Worm (Caenorhabditis elegans) whole organism, mixed stage, embryonic: ENCODE results near the gene acdh-8.
A peak's percentile ranks its signal among the peaks of the same experiment; 100 is the strongest.

ENCODE experiments used
- M03D4.4 ChIP-seq: sonication (generic microtip); optimal IDR thresholded peaks from 2 replicates; lab custom pipeline; 2017; ENCODE audit warnings: mild to moderate bottlenecking, missing genetic modification characterization, missing compliant biosample characterization
- bed-3 ChIP-seq: fragments of 200-800 bp; sonication (Bioruptor generic); optimal IDR thresholded peaks from 3 replicates; lab custom pipeline; 2018; ENCODE audit warnings: mild to moderate bottlenecking, missing genetic modification characterization, moderate library complexity, missing compliant biosample characterization
- blmp-1 ChIP-seq: fragments of 150-350 bp; optimal IDR thresholded peaks from 2 replicates; lab custom pipeline; 2014; ENCODE audit warnings: missing biosample characterization, missing genetic modification characterization
- ceh-39 ChIP-seq: fragments of 150-350 bp; optimal IDR thresholded peaks from 2 replicates; lab custom pipeline; 2014; ENCODE audit warnings: missing biosample characterization, missing genetic modification characterization
- ceh-43 ChIP-seq: fragments of 200-800 bp; sonication (Bioruptor generic); optimal IDR thresholded peaks from 2 replicates; lab custom pipeline; 2018; ENCODE audit warnings: mild to moderate bottlenecking, missing genetic modification characterization, moderate library complexity, missing compliant biosample characterization
- ceh-83 ChIP-seq: fragments of 200-800 bp; sonication (Bioruptor generic); optimal IDR thresholded peaks from 2 replicates; lab custom pipeline; 2018; ENCODE audit warnings: mild to moderate bottlenecking, missing genetic modification characterization, missing compliant biosample characterization
- ces-1 ChIP-seq: fragments of 150-350 bp; optimal IDR thresholded peaks from 2 replicates; lab custom pipeline; 2014; ENCODE audit warnings: missing biosample characterization, missing genetic modification reagents, missing genetic modification characterization
- cnd-1 ChIP-seq: fragments of 200-800 bp; sonication (Bioruptor generic); optimal IDR thresholded peaks from 2 replicates; lab custom pipeline; 2018; ENCODE audit warnings: mild to moderate bottlenecking, missing genetic modification characterization, missing compliant biosample characterization
- drap-1 ChIP-seq: fragments of 200-800 bp; sonication (Bioruptor generic); optimal IDR thresholded peaks from 3 replicates; lab custom pipeline; 2018; ENCODE audit warnings: mild to moderate bottlenecking, missing genetic modification characterization, missing compliant biosample characterization
- elt-1 ChIP-seq: sonication (generic microtip); optimal IDR thresholded peaks from 2 replicates; lab custom pipeline; 2017; ENCODE audit warnings: missing genetic modification characterization, mild to moderate bottlenecking, missing compliant biosample characterization, antibody characterized with exemption, moderate library complexity, borderline replicate concordance; ENCODE audit not compliant: insufficient read depth
- elt-3 ChIP-seq: fragments of 150-350 bp; optimal IDR thresholded peaks from 2 replicates; lab custom pipeline; 2014; ENCODE audit warnings: missing biosample characterization, missing genetic modification characterization
- flh-1 ChIP-seq: fragments of 200-800 bp; sonication (Bioruptor generic); optimal IDR thresholded peaks from 2 replicates; lab custom pipeline; 2018; ENCODE audit warnings: mild to moderate bottlenecking, missing genetic modification characterization, moderate library complexity, missing compliant biosample characterization
- hlh-1 ChIP-seq: fragments of 150-350 bp; optimal IDR thresholded peaks from 2 replicates; lab custom pipeline; 2014; ENCODE audit warnings: missing biosample characterization, missing genetic modification reagents, missing genetic modification characterization
- lin-13 ChIP-seq: fragments of 150-350 bp; optimal IDR thresholded peaks from 2 replicates; lab custom pipeline; 2014; ENCODE audit warnings: missing biosample characterization, missing genetic modification characterization
- lin-32 ChIP-seq: fragments of 200-800 bp; sonication (Bioruptor generic); optimal IDR thresholded peaks from 2 replicates; lab custom pipeline; 2018; ENCODE audit warnings: mild to moderate bottlenecking, missing genetic modification characterization, missing compliant biosample characterization
- lsy-2 ChIP-seq: fragments of 150-350 bp; optimal IDR thresholded peaks from 2 replicates; lab custom pipeline; 2014; ENCODE audit warnings: missing biosample characterization, missing genetic modification characterization
- mep-1 ChIP-seq: fragments of 150-350 bp; optimal IDR thresholded peaks from 2 replicates; lab custom pipeline; 2017; ENCODE audit warnings: missing biosample characterization, missing genetic modification reagents, missing genetic modification characterization, inconsistent platforms
- mls-2 ChIP-seq: sonication (generic microtip); optimal IDR thresholded peaks from 2 replicates; lab custom pipeline; 2016; ENCODE audit warnings: mild to moderate bottlenecking, missing genetic modification characterization, moderate library complexity, missing compliant biosample characterization
- nhr-12 ChIP-seq: fragments of 150-350 bp; optimal IDR thresholded peaks from 2 replicates; lab custom pipeline; 2014; ENCODE audit warnings: missing biosample characterization, missing genetic modification characterization
- nhr-2 ChIP-seq: fragments of 150-350 bp; optimal IDR thresholded peaks from 2 replicates; lab custom pipeline; 2014; ENCODE audit warnings: missing biosample characterization, missing genetic modification characterization
- nhr-237 ChIP-seq: fragments of 150-350 bp; optimal IDR thresholded peaks from 2 replicates; lab custom pipeline; 2014; ENCODE audit warnings: missing biosample characterization, missing genetic modification characterization
- nhr-28 ChIP-seq: fragments of 150-350 bp; optimal IDR thresholded peaks from 2 replicates; lab custom pipeline; 2014; ENCODE audit warnings: missing biosample characterization, missing genetic modification characterization
- nhr-76 ChIP-seq: sonication (generic microtip); optimal IDR thresholded peaks from 2 replicates; lab custom pipeline; 2017; ENCODE audit warnings: missing biosample characterization, missing genetic modification characterization
- pha-4 ChIP-seq: fragments of 150-350 bp; optimal IDR thresholded peaks from 2 replicates; lab custom pipeline; 2018; ENCODE audit warnings: missing biosample characterization, missing genetic modification reagents, missing genetic modification characterization
- sem-2 ChIP-seq: fragments of 200-800 bp; sonication (Bioruptor generic); optimal IDR thresholded peaks from 2 replicates; lab custom pipeline; 2018; ENCODE audit warnings: mild to moderate bottlenecking, missing genetic modification characterization, missing compliant biosample characterization
- snpc-4 ChIP-seq: fragments of 150-350 bp; optimal IDR thresholded peaks from 2 replicates; lab custom pipeline; 2014; ENCODE audit warnings: missing biosample characterization, missing genetic modification characterization
- sptf-1 ChIP-seq: sonication (generic microtip); optimal IDR thresholded peaks from 2 replicates; lab custom pipeline; 2017; ENCODE audit warnings: mild to moderate bottlenecking, missing genetic modification characterization, moderate library complexity, missing compliant biosample characterization
- tbx-8 ChIP-seq: fragments of 200-800 bp; sonication (Bioruptor generic); optimal IDR thresholded peaks from 2 replicates; lab custom pipeline; 2018; ENCODE audit warnings: mild to moderate bottlenecking, missing genetic modification characterization, moderate library complexity, missing compliant biosample characterization
- unc-120 ChIP-seq: sonication (generic microtip); optimal IDR thresholded peaks from 2 replicates; lab custom pipeline; 2017; ENCODE audit warnings: missing genetic modification characterization, missing compliant biosample characterization; ENCODE audit not compliant: poor library complexity, severe bottlenecking
- unc-39 ChIP-seq: fragments of 150-350 bp; optimal IDR thresholded peaks from 2 replicates; lab custom pipeline; 2014; ENCODE audit warnings: missing biosample characterization, missing genetic modification characterization
- unc-62 ChIP-seq: fragments of 150-350 bp; optimal IDR thresholded peaks from 2 replicates; lab custom pipeline; 2014; ENCODE audit warnings: missing biosample characterization, missing genetic modification reagents, missing genetic modification characterization
- zip-8 ChIP-seq: fragments of 150-350 bp; optimal IDR thresholded peaks from 2 replicates; lab custom pipeline; 2014; ENCODE audit warnings: missing biosample characterization, missing genetic modification characterization
- ztf-11 ChIP-seq: fragments of 150-350 bp; optimal IDR thresholded peaks from 2 replicates; lab custom pipeline; 2014; ENCODE audit warnings: missing biosample characterization, missing genetic modification characterization

The acdh-8 gene

DNA sequence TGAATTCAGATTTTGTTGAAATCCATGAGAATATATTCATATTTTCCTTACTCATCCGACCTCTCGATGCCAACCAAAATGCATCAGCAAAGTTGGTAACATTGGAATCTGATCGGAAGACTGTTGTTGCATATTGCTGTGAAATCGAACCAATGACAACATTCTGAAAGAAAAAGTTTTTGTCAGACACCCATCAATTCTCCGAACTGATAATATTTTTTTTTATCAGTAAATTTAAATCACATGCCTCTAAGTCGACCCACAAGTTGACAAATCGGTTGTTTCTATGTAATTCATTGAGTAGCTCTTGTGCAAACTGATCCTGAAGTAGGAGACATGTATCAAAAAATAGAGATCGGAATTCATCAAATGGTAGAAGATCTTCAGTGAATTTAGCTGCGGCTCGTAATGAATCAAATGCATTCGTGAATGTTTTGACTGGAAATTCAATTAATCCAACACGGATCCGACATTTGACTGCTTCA is 35.7 kb downstream of the acdh-8 start, which contains the start of gene col-74:
TSS of gene col-74 (plus strand) at position 435 of the 485 bp plus-strand sequence.
- no peak for TF ChIP-seq ztf-11 (tag; lab: Kevin White, UChicago)

DNA sequence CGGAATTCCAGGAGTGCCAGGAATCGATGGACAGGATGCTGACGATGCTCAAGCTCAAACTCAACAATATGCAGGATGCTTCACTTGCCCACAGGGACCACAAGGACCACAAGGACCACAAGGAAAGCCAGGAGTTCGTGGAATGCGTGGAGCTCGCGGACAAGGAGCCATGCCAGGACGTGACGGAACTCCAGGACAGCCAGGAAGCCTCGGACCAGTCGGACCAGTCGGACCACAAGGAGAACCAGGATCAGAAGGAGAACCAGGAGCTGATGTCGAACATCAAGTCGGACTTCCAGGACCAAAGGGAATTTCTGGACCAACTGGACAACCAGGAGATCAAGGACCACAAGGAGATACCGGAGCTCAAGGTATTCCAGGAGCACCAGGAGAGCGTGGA is 37.1 kb downstream of the acdh-8 start:
- TF ChIP-seq elt-1 (tag; lab: Kevin White, UChicago) (no peak), unc-62 (GFP tag; lab: Kevin White, UChicago) (no peak), elt-3 (tag; lab: Kevin White, UChicago) (no peak), ceh-39 (tag; lab: Kevin White, UChicago) (no peak), lin-32 (no peak), nhr-12 (tag; lab: Kevin White, UChicago) (no peak), hlh-1 (tag; lab: Kevin White, UChicago) (no peak), zip-8 (tag; lab: Kevin White, UChicago) (no peak), drap-1 (no peak)

DNA sequence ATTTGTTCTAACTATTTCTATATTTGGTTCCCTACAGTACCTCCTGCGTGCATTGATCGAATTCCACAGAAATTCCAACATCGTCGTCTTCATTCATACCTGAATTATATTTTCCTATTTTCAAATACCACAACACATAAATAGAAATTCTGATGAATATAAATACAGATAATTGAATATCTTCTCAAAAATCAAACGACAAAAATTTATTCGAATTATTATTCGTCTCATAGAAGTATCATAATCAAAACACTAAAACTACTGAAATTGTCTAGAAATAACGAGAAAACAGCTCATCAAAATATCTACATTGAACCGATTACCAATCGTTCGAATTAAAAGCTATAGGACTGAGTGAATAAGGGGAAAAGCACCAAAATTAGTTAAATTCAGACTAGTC is 38.8 kb downstream of the acdh-8 start, which contains the start of gene gtap-1:
TSS of gene gtap-1 (minus strand) at position 101 of the 400 bp plus-strand sequence.
- TF ChIP-seq snpc-4 (tag; lab: Kevin White, UChicago) (no peak), drap-1 (no peak), sem-2 (no peak), mep-1 (tag; lab: Kevin White, UChicago) (no peak), pha-4 (tag; lab: Kevin White, UChicago) (no peak), cnd-1 (tag; lab: Kevin White, UChicago) (no peak), lin-13 (tag; lab: Kevin White, UChicago) (no peak), unc-120 (tag; lab: Kevin White, UChicago) (no peak), ztf-11 (tag; lab: Kevin White, UChicago) (no peak), nhr-76 (tag; lab: Kevin White, UChicago) (no peak), nhr-28 (tag; lab: Kevin White, UChicago) (no peak), unc-39 (tag; lab: Kevin White, UChicago) (no peak), hlh-1 (tag; lab: Kevin White, UChicago) (no peak), mls-2 (tag; lab: Kevin White, UChicago) (no peak), unc-62 (GFP tag; lab: Kevin White, UChicago) (no peak), nhr-237 (tag; lab: Kevin White, UChicago) (no peak), M03D4.4 (no peak), bed-3 (GFP tag; lab: Kevin White, UChicago) (no peak), ces-1 (GFP tag; lab: Kevin White, UChicago) (no peak), elt-3 (tag; lab: Kevin White, UChicago) (no peak)
- TF ChIP-seq, all 35 proteins: peak for 0

DNA sequence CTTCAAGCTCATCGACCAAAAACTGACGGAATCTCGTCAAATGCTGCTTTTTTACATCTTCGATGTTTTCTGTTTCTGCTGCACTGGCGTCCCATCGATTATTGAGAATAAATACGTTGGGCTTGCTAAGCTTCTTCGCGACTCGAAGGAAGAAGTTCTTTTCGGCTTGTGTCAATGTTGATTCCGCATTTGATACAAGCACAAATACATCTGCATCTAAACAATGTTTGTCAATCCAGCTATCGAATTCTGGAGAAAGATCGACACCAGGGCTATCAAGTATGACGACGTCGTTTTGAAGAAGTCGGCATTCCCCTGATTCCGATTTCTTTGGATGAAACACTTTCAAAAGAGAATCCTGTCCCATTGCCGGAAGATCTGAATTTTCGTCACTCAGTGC is 40.9 kb downstream of the acdh-8 start:
- TF ChIP-seq mls-2 (tag; lab: Kevin White, UChicago) (no peak), elt-1 (tag; lab: Kevin White, UChicago) (no peak), nhr-12 (tag; lab: Kevin White, UChicago) (no peak), nhr-237 (tag; lab: Kevin White, UChicago) (no peak)

DNA sequence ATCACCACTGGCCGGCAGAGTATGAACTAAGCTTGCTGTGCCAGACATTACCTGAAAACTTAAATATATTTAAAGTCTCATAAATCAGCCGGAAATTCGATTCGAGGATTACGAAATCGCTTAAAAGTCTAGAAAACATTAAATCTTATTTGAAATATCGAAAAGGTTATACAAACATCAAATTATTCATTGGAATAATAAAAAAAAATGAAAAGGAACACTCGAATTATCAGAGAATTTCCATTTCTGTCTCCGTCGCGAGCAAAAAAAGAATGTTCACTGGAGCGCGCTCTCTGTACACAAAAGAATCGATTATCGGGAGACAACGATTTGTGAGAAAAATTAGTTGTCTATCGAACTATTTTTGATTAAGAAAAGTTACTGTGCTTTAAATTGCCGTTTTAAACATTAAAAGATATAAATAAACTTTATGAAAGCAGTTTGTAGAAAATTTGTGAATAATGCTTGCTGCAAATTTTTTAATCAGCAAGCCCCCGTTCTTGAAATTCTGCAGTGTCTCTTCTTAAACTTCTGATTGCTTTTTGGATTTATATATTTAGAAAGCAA is 41.9 kb downstream of the acdh-8 start, which contains the start of gene fzo-1:
TSS of gene fzo-1 (minus strand) at position 51 of the 567 bp plus-strand sequence.
- peak; percentile 59 for TF ChIP-seq ceh-83 (GFP tag; lab: Kevin White, UChicago)
- TF ChIP-seq nhr-237 (tag; lab: Kevin White, UChicago), result peak; percentile 38
- peak; percentile 32 for TF ChIP-seq cnd-1 (tag; lab: Kevin White, UChicago)
- TF ChIP-seq elt-1 (tag; lab: Kevin White, UChicago), result no peak
- TF ChIP-seq elt-3 (tag; lab: Kevin White, UChicago), result no peak
- no peak for TF ChIP-seq unc-62 (GFP tag; lab: Kevin White, UChicago)
- TF ChIP-seq nhr-28 (tag; lab: Kevin White, UChicago), result no peak
- no peak for TF ChIP-seq tbx-8
- TF ChIP-seq blmp-1 (tag; lab: Kevin White, UChicago), result no peak
- TF ChIP-seq unc-120 (tag; lab: Kevin White, UChicago), result peak; percentile 34
- no peak for TF ChIP-seq ceh-43 (GFP tag; lab: Kevin White, UChicago)
- TF ChIP-seq lsy-2 (tag; lab: Kevin White, UChicago), result peak; percentile 32
- no peak for TF ChIP-seq nhr-76 (tag; lab: Kevin White, UChicago)
- TF ChIP-seq zip-8 (tag; lab: Kevin White, UChicago), result no peak
- peak; percentile 20 for TF ChIP-seq ceh-39 (tag; lab: Kevin White, UChicago)
- no peak for TF ChIP-seq pha-4 (tag; lab: Kevin White, UChicago)
- TF ChIP-seq snpc-4 (tag; lab: Kevin White, UChicago), result no peak
- TF ChIP-seq flh-1 (GFP tag; lab: Kevin White, UChicago), result no peak
- TF ChIP-seq nhr-2 (tag; lab: Kevin White, UChicago), result no peak
- peak; percentile 82 for TF ChIP-seq ces-1 (GFP tag; lab: Kevin White, UChicago)
- peak; percentile 19 for TF ChIP-seq bed-3 (GFP tag; lab: Kevin White, UChicago)
- TF ChIP-seq M03D4.4, result no peak
- TF ChIP-seq sptf-1, result no peak
- TF ChIP-seq mls-2 (tag; lab: Kevin White, UChicago), result no peak
